Worm (Caenorhabditis elegans) whole organism, early embryonic: ENCODE data around the gene T05E12.3.

Experiments used
- F13C5.2 ChIP-seq: sonication (generic microtip); optimal IDR thresholded peaks from 2 replicates; lab custom pipeline; 2017; ENCODE audit warnings: mild to moderate bottlenecking, missing genetic modification characterization, inconsistent platforms, missing compliant biosample characterization
- ama-1 ChIP-seq: fragments of 150-350 bp; optimal IDR thresholded peaks from 2 replicates; lab custom pipeline; 2014
- ceh-36 ChIP-seq: sonication (generic microtip); optimal IDR thresholded peaks from 2 replicates; lab custom pipeline; 2016; ENCODE audit warnings: missing genetic modification characterization, inconsistent platforms, missing compliant biosample characterization
- flt-1 ChIP-seq: fragments of 200-800 bp; sonication (Bioruptor generic); IDR thresholded peaks from 2 replicates; pipeline ENCODE4 v1.3.6; 2022; ENCODE audit warnings: missing genetic modification characterization, missing compliant biosample characterization
- hmg-4 ChIP-seq: fragments of 200-800 bp; sonication (Bioruptor generic); optimal IDR thresholded peaks from 2 replicates; lab custom pipeline; 2018; ENCODE audit warnings: mild to moderate bottlenecking, missing genetic modification characterization, missing compliant biosample characterization
- pes-1 ChIP-seq: fragments of 200-800 bp; sonication (Bioruptor generic); IDR thresholded peaks from 2 replicates; pipeline ENCODE4 v1.3.6; 2022; ENCODE audit warnings: missing genetic modification reagents, missing genetic modification characterization, missing compliant biosample characterization
- sea-1 ChIP-seq: fragments of 200-800 bp; sonication (Bioruptor generic); conservative IDR thresholded peaks from 2 replicates; pipeline ENCODE4 v1.3.6; 2022; ENCODE audit warnings: missing genetic modification characterization, missing compliant biosample characterization
- tra-4 ChIP-seq: sonication (generic microtip); optimal IDR thresholded peaks from 2 replicates; lab custom pipeline; 2017; ENCODE audit warnings: missing genetic modification characterization, missing compliant biosample characterization

DNA sequence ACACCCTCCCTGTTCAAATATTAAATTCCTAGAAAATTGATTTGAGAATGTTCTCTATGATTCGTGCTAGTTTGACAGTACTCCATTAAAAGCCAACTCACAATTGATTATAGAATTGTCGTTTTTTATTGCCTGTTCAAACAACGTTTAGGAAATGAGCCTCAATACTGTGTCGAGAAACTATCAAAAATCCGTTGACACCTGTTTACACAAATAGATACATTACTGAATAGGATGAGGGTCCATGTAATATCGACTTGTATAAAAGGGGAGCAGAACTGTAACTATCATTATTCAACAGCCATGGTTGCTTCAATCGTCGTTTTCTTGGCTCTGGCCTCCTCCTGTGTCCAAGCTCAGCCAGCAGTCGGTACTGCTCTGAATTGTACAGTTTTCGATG lies 23.0 kb upstream of the T05E12.3 start, which contains the start of gene ZK218.5:
- no peak for TF ChIP-seq ceh-36
- TF ChIP-seq ama-1 = no peak
- TF ChIP-seq hmg-4 (GFP tag; lab: Kevin White, UChicago) = no peak
- TF ChIP-seq sea-1 = no peak
- TF ChIP-seq tra-4 = no peak
- TF ChIP-seq F13C5.2 = no peak
- no peak for TF ChIP-seq flt-1 (GFP tag; lab: Robert Waterston, UW)
- no peak for TF ChIP-seq pes-1 (GFP tag; lab: Robert Waterston, UW)
